Worm (Caenorhabditis elegans): ENCODE data around the gene H03G16.7.

DNA sequence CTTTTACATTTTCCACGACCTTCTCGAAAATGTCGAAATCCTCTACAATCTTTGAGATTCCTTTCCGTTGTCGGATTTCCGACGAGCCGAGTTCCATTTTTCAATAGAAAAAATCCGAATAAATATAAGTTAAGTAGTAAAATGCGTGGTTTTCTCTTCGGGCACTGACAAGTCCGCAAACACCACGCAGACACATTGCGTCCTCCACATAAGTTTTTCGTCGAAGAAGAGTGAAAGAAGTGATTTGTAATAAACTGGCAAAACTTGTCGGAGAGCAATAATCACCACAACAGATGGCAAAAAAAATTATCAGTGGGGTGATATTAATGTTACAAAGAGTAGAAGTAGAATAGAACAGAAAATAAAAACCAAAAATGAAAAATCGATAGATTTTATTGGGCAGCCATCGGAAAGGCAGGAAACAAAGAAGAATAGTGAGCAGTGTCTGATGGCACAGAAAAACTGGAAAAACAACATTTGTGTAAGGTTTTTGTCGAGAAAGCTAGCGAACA lies 48.9 kb downstream of the H03G16.7 start, which contains the start of gene ergi-2:
- no peak for TF ChIP-seq unc-62 (GFP tag; optimal IDR thresholded peaks at IDR 0.05)
- no peak for TF ChIP-seq nhr-237 (tag; optimal IDR thresholded peaks at IDR 0.05)
- TF ChIP-seq lin-14 (GFP tag; optimal IDR thresholded peaks at IDR 0.05), result peak; percentile 0
- no peak for TF ChIP-seq mdl-1 (tag; optimal IDR thresholded peaks at IDR 0.05)
- no peak for TF ChIP-seq xbp-1 (tag; optimal IDR thresholded peaks at IDR 0.05)
- no peak for TF ChIP-seq irx-1 (tag; optimal IDR thresholded peaks at IDR 0.05)
- TF ChIP-seq zip-4 (GFP tag; optimal IDR thresholded peaks at IDR 0.05), result no peak
- TF ChIP-seq sup-37 (GFP tag; optimal IDR thresholded peaks at IDR 0.05), result no peak
- no peak for TF ChIP-seq efl-3 (GFP tag; optimal IDR thresholded peaks at IDR 0.05)
- TF ChIP-seq lin-39 (tag; optimal IDR thresholded peaks at IDR 0.05), result no peak
- TF ChIP-seq nhr-11 (tag; optimal IDR thresholded peaks at IDR 0.05), result no peak
- no peak for TF ChIP-seq egl-27 (tag; optimal IDR thresholded peaks at IDR 0.05)
- TF ChIP-seq jun-1 (tag; optimal IDR thresholded peaks at IDR 0.05), result no peak

All from whole organism, L1 larva.